Fruit fly (Drosophila melanogaster) whole organism, embryonic: Measurements from ENCODE around the gene nudC.

ENCODE experiments used
- Aef1 ChIP-seq: fragments of 200-800 bp; sonication (Bioruptor generic); IDR thresholded peaks from 3 replicates; pipeline ENCODE4 v1.3.6; 2022; ENCODE audit warnings: missing biosample characterization, missing genetic modification characterization
- BEAF-32 ChIP-seq: fragments of 200-800 bp; sonication (Bioruptor generic); optimal IDR thresholded peaks from 3 replicates; lab custom pipeline; 2017; ENCODE audit warnings: missing biosample characterization, missing genetic modification characterization, mild to moderate bottlenecking, moderate library complexity, missing genetic modification reagents
- C15 ChIP-seq: fragments of 200-800 bp; sonication (Bioruptor generic); IDR thresholded peaks from 3 replicates; pipeline ENCODE4 v1.3.6; 2022; ENCODE audit warnings: missing biosample characterization, missing genetic modification characterization
- CG1024 ChIP-seq: fragments of 200-800 bp; sonication (Bioruptor generic); IDR thresholded peaks from 2 replicates; pipeline ENCODE4 v1.3.6; 2022; ENCODE audit warnings: missing biosample characterization, missing genetic modification characterization
- CG10267 ChIP-seq: fragments of 200-800 bp; sonication (Bioruptor generic); optimal IDR thresholded peaks from 2 replicates; lab custom pipeline; 2018; ENCODE audit warnings: missing biosample characterization, mild to moderate bottlenecking, missing genetic modification characterization, moderate library complexity
- CG10462 ChIP-seq: fragments of 200-800 bp; sonication (Bioruptor generic); optimal IDR thresholded peaks from 2 replicates; lab custom pipeline; 2016; ENCODE audit warnings: missing biosample characterization, missing genetic modification characterization
- CG10543 ChIP-seq: fragments of 200-800 bp; sonication (Bioruptor generic); optimal IDR thresholded peaks from 3 replicates; lab custom pipeline; 2017; ENCODE audit warnings: missing biosample characterization, mild to moderate bottlenecking, missing genetic modification characterization, moderate library complexity
- CG12942 ChIP-seq: fragments of 200-800 bp; sonication (Bioruptor generic); optimal IDR thresholded peaks from 3 replicates; lab custom pipeline; 2016; ENCODE audit warnings: missing biosample characterization, missing genetic modification characterization
- CG14710 ChIP-seq: fragments of 200-800 bp; sonication (Bioruptor generic); optimal IDR thresholded peaks from 3 replicates; lab custom pipeline; 2019; ENCODE audit warnings: missing biosample characterization, mild to moderate bottlenecking, missing genetic modification characterization, moderate library complexity
- CG1647 ChIP-seq: fragments of 200-800 bp; sonication (Bioruptor generic); optimal IDR thresholded peaks from 3 replicates; lab custom pipeline; 2016; ENCODE audit warnings: missing biosample characterization, missing genetic modification characterization
- CG17186 ChIP-seq: fragments of 200-800 bp; sonication (Bioruptor generic); optimal IDR thresholded peaks from 3 replicates; lab custom pipeline; 2017; ENCODE audit warnings: missing biosample characterization, missing genetic modification reagents, missing genetic modification characterization
- CG2116 ChIP-seq: fragments of 200-800 bp; sonication (Bioruptor generic); optimal IDR thresholded peaks from 3 replicates; lab custom pipeline; 2018; ENCODE audit warnings: missing biosample characterization, mild to moderate bottlenecking, missing genetic modification characterization
- CG2712 ChIP-seq: fragments of 200-800 bp; optimal IDR thresholded peaks from 3 replicates; lab custom pipeline; 2019; ENCODE audit warnings: missing biosample characterization, mild to moderate bottlenecking, missing genetic modification characterization, moderate library complexity
- CG31224 ChIP-seq: fragments of 200-800 bp; sonication (Bioruptor generic); IDR thresholded peaks from 2 replicates; pipeline ENCODE4 v1.3.6; 2022; ENCODE audit warnings: missing biosample characterization, missing genetic modification characterization
- CG33213 ChIP-seq: fragments of 200-800 bp; sonication (Bioruptor generic); optimal IDR thresholded peaks from 3 replicates; lab custom pipeline; 2016; ENCODE audit warnings: missing biosample characterization, missing genetic modification characterization
- CG4360 ChIP-seq: fragments of 200-800 bp; sonication (Bioruptor generic); IDR thresholded peaks from 2 replicates; pipeline ENCODE4 v1.3.6; 2022; ENCODE audit warnings: missing biosample characterization, missing genetic modification characterization
- CG4404 ChIP-seq: fragments of 200-800 bp; sonication (Bioruptor generic); IDR thresholded peaks from 2 replicates; pipeline ENCODE4 v1.3.6; 2022; ENCODE audit warnings: missing biosample characterization, missing genetic modification characterization
- CG6791 ChIP-seq: fragments of 200-800 bp; sonication (Bioruptor generic); IDR thresholded peaks from 3 replicates; pipeline ENCODE4 v1.3.6; 2022; ENCODE audit warnings: missing biosample characterization, missing genetic modification characterization; ENCODE audit not compliant: partially characterized antibody
- CG6813 ChIP-seq: fragments of 200-800 bp; sonication (Bioruptor generic); optimal IDR thresholded peaks from 2 replicates; lab custom pipeline; 2017; ENCODE audit warnings: missing biosample characterization, missing genetic modification characterization, mild to moderate bottlenecking, moderate library complexity, missing genetic modification reagents
- CG7271 ChIP-seq: fragments of 200-800 bp; sonication (Bioruptor generic); optimal IDR thresholded peaks from 2 replicates; lab custom pipeline; 2018; ENCODE audit warnings: missing biosample characterization, mild to moderate bottlenecking, missing genetic modification characterization, moderate library complexity
- CG7357 ChIP-seq: fragments of 200-800 bp; sonication (Bioruptor generic); IDR thresholded peaks from 3 replicates; pipeline ENCODE4 v1.3.6; 2022; ENCODE audit warnings: missing biosample characterization, missing genetic modification characterization
- CG7556 ChIP-seq: fragments of 200-800 bp; sonication (Bioruptor generic); optimal IDR thresholded peaks from 2 replicates; lab custom pipeline; 2017; ENCODE audit warnings: missing biosample characterization, mild to moderate bottlenecking, missing genetic modification characterization
- CG8290 ChIP-seq, 3 experiments: fragments of 200-800 bp; sonication (Bioruptor generic); optimal IDR thresholded peaks; 2 replicates each; lab custom pipeline; 2016 to 2019; ENCODE audit warnings: missing biosample characterization in 3 of 3, missing genetic modification characterization in 3 of 3, mild to moderate bottlenecking in 2 of 3, moderate library complexity in 1 of 3
- Ets65A ChIP-seq: fragments of 200-800 bp; sonication (Bioruptor generic); peaks from one replicate; lab custom pipeline; 2016; ENCODE audit warnings: missing biosample characterization, missing genetic modification characterization
- HLH54F ChIP-seq: fragments of 200-800 bp; sonication (Bioruptor generic); optimal IDR thresholded peaks from 3 replicates; lab custom pipeline; 2016; ENCODE audit warnings: missing biosample characterization, missing genetic modification characterization
- Lhr ChIP-seq: fragments of 200-800 bp; sonication (Bioruptor generic); optimal IDR thresholded peaks from 3 replicates; lab custom pipeline; 2017; ENCODE audit warnings: mild to moderate bottlenecking, missing biosample characterization, missing genetic modification reagents, missing genetic modification characterization
- Med ChIP-seq: fragments of 200-800 bp; sonication (Bioruptor generic); peaks from one replicate; lab custom pipeline; 2016; ENCODE audit warnings: missing biosample characterization, missing genetic modification characterization, mild to moderate bottlenecking, inconsistent platforms, moderate library complexity
- Mrtf ChIP-seq: fragments of 200-800 bp; sonication (Bioruptor generic); IDR thresholded peaks from 3 replicates; pipeline ENCODE4 v1.3.6; 2022; ENCODE audit warnings: missing biosample characterization, missing genetic modification characterization
- Nf-YA ChIP-seq: fragments of 200-800 bp; sonication (Bioruptor generic); IDR thresholded peaks from 2 replicates; pipeline ENCODE4 v1.3.6; 2022; ENCODE audit warnings: missing biosample characterization, missing genetic modification characterization
- Sin3A ChIP-seq: fragments of >200 bp; optimal IDR thresholded peaks from 2 replicates; lab custom pipeline; 2018
- Sry-δ ChIP-seq: fragments of 200-800 bp; sonication (Bioruptor generic); optimal IDR thresholded peaks from 2 replicates; lab custom pipeline; 2016; ENCODE audit warnings: missing biosample characterization, missing genetic modification characterization
- Vsx1 ChIP-seq: fragments of 200-800 bp; sonication (Bioruptor generic); optimal IDR thresholded peaks from 2 replicates; lab custom pipeline; 2017; ENCODE audit warnings: missing biosample characterization, mild to moderate bottlenecking, missing genetic modification characterization, missing genetic modification reagents
- YL-1 ChIP-seq: fragments of 200-800 bp; sonication (Bioruptor generic); optimal IDR thresholded peaks from 3 replicates; lab custom pipeline; 2017; ENCODE audit warnings: missing biosample characterization, mild to moderate bottlenecking, missing genetic modification characterization
- aop ChIP-seq: fragments of 200-800 bp; sonication (Bioruptor generic); IDR thresholded peaks from 2 replicates; pipeline ENCODE4 v1.3.6; 2022; ENCODE audit warnings: missing biosample characterization, missing genetic modification characterization
- ci ChIP-seq: fragments of 200-800 bp; sonication (Bioruptor generic); IDR thresholded peaks from 3 replicates; pipeline ENCODE4 v1.3.6; 2022; ENCODE audit warnings: missing biosample characterization, missing genetic modification characterization
- ems ChIP-seq: fragments of 200-800 bp; sonication (Bioruptor generic); optimal IDR thresholded peaks from 3 replicates; lab custom pipeline; 2016; ENCODE audit warnings: missing biosample characterization, missing genetic modification characterization
- gce ChIP-seq: fragments of 200-800 bp; sonication (Bioruptor generic); IDR thresholded peaks from 3 replicates; pipeline ENCODE4 v1.3.6; 2022; ENCODE audit warnings: missing biosample characterization, missing genetic modification characterization
- insv ChIP-seq, 2 experiments: fragments of 200-800 bp; sonication (Bioruptor generic); optimal IDR thresholded peaks; 3 replicates each; lab custom pipeline; 2016 to 2018; ENCODE audit warnings: missing biosample characterization in 2 of 2, missing genetic modification characterization in 2 of 2
- lov ChIP-seq, 2 experiments: fragments of 200-800 bp in 1 of 2; fragments of >200 bp in 1 of 2; sonication (Bioruptor generic) in 1 of 2; IDR thresholded peaks in 1 of 2; optimal IDR thresholded peaks in 1 of 2; 2 replicates in 1 of 2; 3 replicates in 1 of 2; pipeline versions ENCODE4 v1.3.6 to Lab custom; 2017 to 2022; ENCODE audit warnings: missing biosample characterization in 1 of 2, missing genetic modification characterization in 1 of 2
- onecut ChIP-seq: fragments of 200-800 bp; sonication (Bioruptor generic); IDR thresholded peaks from 2 replicates; pipeline ENCODE4 v1.3.6; 2022; ENCODE audit warnings: missing biosample characterization, missing genetic modification characterization
- otp ChIP-seq: fragments of 200-800 bp; sonication (Bioruptor generic); IDR thresholded peaks from 3 replicates; pipeline ENCODE4, ENCODE4 v1.3.6; 2022; ENCODE audit warnings: missing biosample characterization, missing genetic modification characterization
- psq ChIP-seq: fragments of 200-800 bp; sonication (Bioruptor generic); optimal IDR thresholded peaks from 2 replicates; lab custom pipeline; 2017; ENCODE audit warnings: missing biosample characterization, missing genetic modification characterization
- pzg ChIP-seq: fragments of 200-800 bp; sonication (Bioruptor generic); optimal IDR thresholded peaks from 3 replicates; lab custom pipeline; 2018; ENCODE audit warnings: missing biosample characterization, mild to moderate bottlenecking, missing genetic modification characterization, moderate library complexity
- salm ChIP-seq: fragments of 200-800 bp; sonication (Bioruptor generic); optimal IDR thresholded peaks from 2 replicates; lab custom pipeline; 2018; ENCODE audit warnings: missing biosample characterization, mild to moderate bottlenecking, missing genetic modification characterization
- sens-2 ChIP-seq: fragments of 200-800 bp; sonication (Bioruptor generic); IDR thresholded peaks from 2 replicates; pipeline ENCODE4 v1.3.6; 2022; ENCODE audit warnings: missing biosample characterization, missing genetic modification characterization
- sna ChIP-seq: fragments of 200-800 bp; sonication (Bioruptor generic); IDR thresholded peaks from 2 replicates; pipeline ENCODE4 v1.3.6; 2022; ENCODE audit warnings: missing biosample characterization, missing genetic modification characterization; ENCODE audit not compliant: partially characterized antibody
- tap ChIP-seq: fragments of 200-800 bp; optimal IDR thresholded peaks from 3 replicates; lab custom pipeline; 2019; ENCODE audit warnings: missing biosample characterization, mild to moderate bottlenecking, missing genetic modification characterization, moderate library complexity
- tll ChIP-seq, 2 experiments: fragments of 200-800 bp in 1 of 2; fragments of >200 bp in 1 of 2; sonication (Bioruptor generic) in 1 of 2; optimal IDR thresholded peaks; 2 replicates each; lab custom pipeline; 2017 to 2019; ENCODE audit warnings: missing biosample characterization in 2 of 2, missing genetic modification characterization in 2 of 2, mild to moderate bottlenecking in 1 of 2, moderate library complexity in 1 of 2
- toy ChIP-seq: fragments of 200-800 bp; sonication (Bioruptor generic); IDR thresholded peaks from 2 replicates; pipeline ENCODE4 v1.3.6; 2022; ENCODE audit warnings: missing biosample characterization, missing genetic modification characterization
- trh ChIP-seq: fragments of 200-800 bp; sonication (Bioruptor generic); optimal IDR thresholded peaks from 2 replicates; lab custom pipeline; 2016; ENCODE audit warnings: missing biosample characterization, missing genetic modification characterization
- zen ChIP-seq: fragments of 200-800 bp; sonication (Bioruptor generic); optimal IDR thresholded peaks from 3 replicates; lab custom pipeline; 2018; ENCODE audit warnings: missing biosample characterization, mild to moderate bottlenecking, missing genetic modification characterization, moderate library complexity

The nudC gene

DNA sequence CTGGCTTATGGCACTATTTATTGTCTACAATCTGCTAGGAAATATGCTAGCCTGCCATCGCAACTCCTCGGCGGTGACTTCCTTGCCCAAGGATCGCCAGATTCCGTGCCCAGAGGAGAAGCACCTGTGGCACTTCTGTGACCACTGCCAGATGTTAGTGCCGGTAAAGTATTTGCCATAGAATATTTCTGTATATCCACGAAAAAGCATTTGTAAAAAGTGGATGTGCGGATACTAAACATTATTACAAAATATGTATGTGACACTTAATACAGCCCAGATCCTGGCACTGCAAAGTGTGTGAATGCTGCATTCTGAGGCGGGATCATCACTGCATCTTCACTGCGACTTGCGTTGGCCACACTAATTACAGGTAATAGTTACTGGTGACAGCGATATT is 56.1 kb downstream of the nudC start (continued):
- peak; percentile 11 for TF ChIP-seq Lhr
- TF ChIP-seq CG14710 (tag; lab: Kevin White, UChicago) = peak; percentile 49
- TF ChIP-seq CG17186 (GFP tag; lab: Kevin White, UChicago) = peak; percentile 6
- TF ChIP-seq CG7357 (GFP tag; lab: Robert Waterston, UW) = peak; percentile 69; the same call in 1 of the 3 replicates
- no peak for TF ChIP-seq tap
- no peak for TF ChIP-seq CG12942 (GFP tag; lab: Kevin White, UChicago)
- TF ChIP-seq BEAF-32 (GFP tag; lab: Kevin White, UChicago) = peak; percentile 36
- peak; percentile 4 for TF ChIP-seq pzg
- TF ChIP-seq CG2712 (tag; lab: Kevin White, UChicago) = no peak
- TF ChIP-seq sens-2 = no peak
- no peak for TF ChIP-seq CG10543 (GFP tag; lab: Kevin White, UChicago)
- TF ChIP-seq CG4360 (GFP tag; lab: Robert Waterston, UW) = no peak
- no peak for TF ChIP-seq YL-1
- no peak for TF ChIP-seq Aef1 (GFP tag; lab: Robert Waterston, UW)
- no peak for TF ChIP-seq Vsx1 (GFP tag; lab: Kevin White, UChicago)
- TF ChIP-seq lov (optimal IDR thresholded peaks at IDR 0.05; lab: Kevin White, UChicago) = no peak
- TF ChIP-seq lov (GFP tag; IDR thresholded peaks at IDR 0.05; lab: Robert Waterston, UW) = no peak
- no peak for TF ChIP-seq onecut (GFP tag; lab: Robert Waterston, UW)
- TF ChIP-seq CG4404 (GFP tag; lab: Robert Waterston, UW) = no peak
- TF ChIP-seq CG1024 (GFP tag; lab: Robert Waterston, UW) = 0 out of 2 replicates have a peak, but pooled peaks have one; percentile 49
- no peak for TF ChIP-seq CG31224
- TF ChIP-seq toy (GFP tag; lab: Robert Waterston, UW) = no peak
- TF ChIP-seq zen (tag; lab: Kevin White, UChicago) = no peak
- TF ChIP-seq CG10267 (tag; lab: Kevin White, UChicago) = no peak
- peak; percentile 24 for TF ChIP-seq Med
- peak; percentile 8 for TF ChIP-seq CG33213 (GFP tag; lab: Kevin White, UChicago)
- TF ChIP-seq Sin3A (lab: Kevin White, UChicago) = peak; percentile 74
- TF ChIP-seq salm (tag; lab: Kevin White, UChicago) = no peak
- TF ChIP-seq CG2116 (GFP tag; lab: Kevin White, UChicago) = peak; percentile 13
- no peak for TF ChIP-seq gce (GFP tag; lab: Robert Waterston, UW)
- no peak for TF ChIP-seq sna
- TF ChIP-seq Nf-YA (GFP tag; lab: Robert Waterston, UW) = no peak
- TF ChIP-seq CG7556 (GFP tag; lab: Kevin White, UChicago) = no peak
- no peak for TF ChIP-seq CG7271 (tag; lab: Kevin White, UChicago)
- no peak for TF ChIP-seq CG10462 (GFP tag; lab: Kevin White, UChicago)
- TF ChIP-seq psq (GFP tag; lab: Kevin White, UChicago) = no peak
- no peak for TF ChIP-seq trh (GFP tag; lab: Kevin White, UChicago)
- TF ChIP-seq tll (GFP tag; optimal IDR thresholded peaks at IDR 0.05; lab: Kevin White, UChicago) = peak in 1 of 2 experiments; percentile 94
- TF ChIP-seq ci (GFP tag; lab: Robert Waterston, UW) = no peak
- peak; percentile 27 for TF ChIP-seq CG8290 (GFP tag; optimal IDR thresholded peaks at IDR 0.05; lab: Kevin White, UChicago)
- TF ChIP-seq CG8290 (tag; optimal IDR thresholded peaks at IDR 0.05; lab: Kevin White, UChicago) = no peak
- peak; percentile 45; the same call in 1 of the 3 replicates for TF ChIP-seq CG6791
- no peak for TF ChIP-seq CG1647 (GFP tag; lab: Kevin White, UChicago)
- TF ChIP-seq insv (GFP tag; optimal IDR thresholded peaks at IDR 0.05; lab: Kevin White, UChicago) = no peak
- no peak for TF ChIP-seq otp (GFP tag; lab: Robert Waterston, UW)
- TF ChIP-seq aop = no peak
- TF ChIP-seq Ets65A = no peak
- no peak for TF ChIP-seq HLH54F (GFP tag; lab: Kevin White, UChicago)
- peak; percentile 31 for TF ChIP-seq Sry-δ (GFP tag; lab: Kevin White, UChicago)
- no peak for TF ChIP-seq ems (GFP tag; lab: Kevin White, UChicago)
- no peak for TF ChIP-seq CG6813 (GFP tag; lab: Kevin White, UChicago)
- TF ChIP-seq Mrtf (GFP tag; lab: Robert Waterston, UW) = no peak
- no peak for TF ChIP-seq C15 (GFP tag; lab: Robert Waterston, UW)
